Worm (Caenorhabditis elegans) whole organism, young adult: Measurements from ENCODE around the gene K09C4.5.

ENCODE experiments used
- B0261.1 ChIP-seq: sonication (generic microtip); optimal IDR thresholded peaks from 2 replicates; lab custom pipeline; 2016; ENCODE audit warnings: mild to moderate bottlenecking, missing genetic modification characterization, moderate library complexity, missing compliant biosample characterization
- him-1 ChIP-seq: sonication (generic microtip); optimal IDR thresholded peaks from 2 replicates; lab custom pipeline; 2016; ENCODE audit warnings: missing genotype, missing genetic modification reagents, missing genetic modification characterization, missing compliant biosample characterization
- rcor-1 ChIP-seq: fragments of 200-800 bp; sonication (Bioruptor generic); IDR thresholded peaks from 2 replicates; pipeline ENCODE4 v1.3.6; 2022; ENCODE audit warnings: missing genetic modification reagents, missing genetic modification characterization, missing compliant biosample characterization
- sea-2 ChIP-seq: fragments of 200-800 bp; sonication (Bioruptor generic); IDR thresholded peaks from 2 replicates; pipeline ENCODE4 v1.3.6; 2022; ENCODE audit warnings: missing genetic modification characterization, missing compliant biosample characterization

DNA sequence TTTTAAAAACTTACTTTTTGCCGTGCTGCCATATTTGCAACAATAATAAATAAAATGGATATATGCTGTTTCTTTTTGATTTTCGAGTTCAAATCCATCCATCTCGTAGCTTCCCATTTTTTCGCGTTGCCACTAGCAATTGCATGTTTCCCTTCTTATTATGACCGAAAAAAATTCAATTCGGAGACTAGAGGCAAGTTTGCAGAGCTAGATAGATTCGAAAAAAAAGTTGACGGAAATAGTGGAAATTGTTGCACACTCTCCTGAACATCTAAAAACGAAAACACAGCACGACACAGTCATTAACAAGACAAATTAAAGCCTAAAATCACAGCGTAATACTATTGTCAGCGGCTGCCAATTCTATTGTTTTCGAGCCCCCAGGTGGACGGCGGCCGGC, 43.7 kb downstream of the K09C4.5 start, which contains the start of gene F11D5.6:
- no peak for TF ChIP-seq him-1 (tag; lab: Kevin White, UChicago)
- TF ChIP-seq sea-2 (GFP tag; lab: Robert Waterston, UW): no peak
- no peak for TF ChIP-seq B0261.1 (tag; lab: Kevin White, UChicago)
- no peak for TF ChIP-seq rcor-1 (GFP tag; lab: Robert Waterston, UW)
